Worm (Caenorhabditis elegans) whole organism, L1 larva: ENCODE measurements around the gene tag-250.
A peak's percentile ranks its signal among the peaks of the same experiment; 100 is the strongest.

Source experiments
- C16A3.4 ChIP-seq: fragments of 150-350 bp; optimal IDR thresholded peaks from 2 replicates; lab custom pipeline; 2014; ENCODE audit warnings: missing biosample characterization, missing genetic modification characterization
- F16B12.6 ChIP-seq: fragments of 150-350 bp; optimal IDR thresholded peaks from 2 replicates; lab custom pipeline; 2014; ENCODE audit warnings: missing biosample characterization, missing genetic modification characterization
- Y116A8C.19 ChIP-seq: sonication (generic microtip); optimal IDR thresholded peaks from 2 replicates; lab custom pipeline; 2016; ENCODE audit warnings: missing compliant biosample characterization, missing genetic modification characterization, borderline replicate concordance
- aly-2 ChIP-seq: fragments of 150-350 bp; optimal IDR thresholded peaks from 2 replicates; lab custom pipeline; 2014; ENCODE audit warnings: missing biosample characterization, missing genetic modification characterization
- ama-1 ChIP-seq: fragments of 150-350 bp; optimal IDR thresholded peaks from 2 replicates; lab custom pipeline; 2014
- ceh-63 ChIP-seq: fragments of 200-800 bp; sonication (Bioruptor generic); optimal IDR thresholded peaks from 2 replicates; lab custom pipeline; 2018; ENCODE audit warnings: mild to moderate bottlenecking, missing genetic modification characterization, missing compliant biosample characterization
- ceh-88 ChIP-seq: fragments of 200-800 bp; sonication (Bioruptor generic); IDR thresholded peaks from 2 replicates; pipeline ENCODE4 v1.3.6; 2022; ENCODE audit warnings: missing genetic modification characterization, missing compliant biosample characterization
- ces-1 ChIP-seq: fragments of 150-350 bp; optimal IDR thresholded peaks from 2 replicates; lab custom pipeline; 2014; ENCODE audit warnings: missing biosample characterization, missing genetic modification reagents, missing genetic modification characterization
- dpl-1 ChIP-seq, 3 experiments: fragments of 150-350 bp in 2 of 3; sonication (generic microtip) in 1 of 3; optimal IDR thresholded peaks; 2 replicates each; lab custom pipeline; 2014 to 2017; ENCODE audit warnings: missing biosample characterization in 3 of 3, missing genetic modification characterization in 3 of 3, missing genetic modification reagents in 3 of 3
- efl-1 ChIP-seq, 4 experiments: fragments of 150-350 bp; optimal IDR thresholded peaks in 3 of 4; peaks in 1 of 4; 1 replicate in 1 of 4; 2 replicates in 3 of 4; lab custom pipeline; 2014; ENCODE audit warnings: missing biosample characterization in 2 of 4, missing genetic modification characterization in 2 of 4, missing genetic modification reagents in 2 of 4
- egl-27 ChIP-seq, 2 experiments: fragments of 150-350 bp in 1 of 2; sonication (generic microtip); optimal IDR thresholded peaks; 3 replicates each; lab custom pipeline; 2017 to 2018; ENCODE audit warnings: missing biosample characterization in 2 of 2, missing genetic modification characterization in 2 of 2, missing genetic modification reagents in 2 of 2
- elt-3 ChIP-seq, 6 experiments: fragments of 150-350 bp in 1 of 6; sonication (generic microtip); optimal IDR thresholded peaks; 2 replicates each; lab custom pipeline; 2017 to 2018; ENCODE audit warnings: missing biosample characterization in 6 of 6, missing genetic modification characterization in 6 of 6, inconsistent platforms in 1 of 6
- ets-5 ChIP-seq: fragments of 200-800 bp; sonication (Bioruptor generic); IDR thresholded peaks from 2 replicates; pipeline ENCODE4 v1.3.6; 2022; ENCODE audit warnings: missing genetic modification characterization, missing compliant biosample characterization
- fkh-10 ChIP-seq: sonication (generic microtip); optimal IDR thresholded peaks from 2 replicates; lab custom pipeline; 2017; ENCODE audit warnings: missing biosample characterization, missing genetic modification reagents, missing genetic modification characterization
- grh-1 ChIP-seq: fragments of 200-800 bp; sonication (Bioruptor generic); IDR thresholded peaks from 2 replicates; pipeline ENCODE4 v1.3.6; 2022; ENCODE audit warnings: missing genetic modification reagents, missing genetic modification characterization, missing compliant biosample characterization
- isw-1 ChIP-seq: fragments of 200-800 bp; sonication (Bioruptor generic); IDR thresholded peaks from 2 replicates; pipeline ENCODE4 v1.3.6; 2022; ENCODE audit warnings: missing genetic modification characterization, missing compliant biosample characterization
- lin-13 ChIP-seq: fragments of 150-350 bp; optimal IDR thresholded peaks from 2 replicates; lab custom pipeline; 2014; ENCODE audit warnings: missing biosample characterization, missing genetic modification reagents, missing genetic modification characterization
- lsy-2 ChIP-seq, 2 experiments: fragments of 150-350 bp; optimal IDR thresholded peaks; 2 replicates each; lab custom pipeline; 2014; ENCODE audit warnings: missing biosample characterization in 2 of 2, missing genetic modification characterization in 2 of 2
- mef-2 ChIP-seq: fragments of 150-350 bp; optimal IDR thresholded peaks from 2 replicates; lab custom pipeline; 2014; ENCODE audit warnings: missing biosample characterization, missing genetic modification characterization
- mep-1 ChIP-seq: fragments of 150-350 bp; optimal IDR thresholded peaks from 2 replicates; lab custom pipeline; 2014; ENCODE audit warnings: missing biosample characterization, missing genetic modification characterization
- nhr-11 ChIP-seq: fragments of 150-350 bp; optimal IDR thresholded peaks from 2 replicates; lab custom pipeline; 2014; ENCODE audit warnings: missing biosample characterization, missing genetic modification characterization
- nhr-12 ChIP-seq: sonication (generic microtip); optimal IDR thresholded peaks from 2 replicates; lab custom pipeline; 2017; ENCODE audit warnings: missing biosample characterization, missing genetic modification characterization
- nhr-19 ChIP-seq: fragments of 200-800 bp; sonication (Bioruptor generic); conservative IDR thresholded peaks from 2 replicates; pipeline ENCODE4 v1.3.6; 2022; ENCODE audit warnings: missing genetic modification characterization, missing compliant biosample characterization
- nhr-20 ChIP-seq: sonication (generic microtip); optimal IDR thresholded peaks from 2 replicates; lab custom pipeline; 2016; ENCODE audit warnings: mild to moderate bottlenecking, missing genetic modification characterization, missing compliant biosample characterization
- nhr-237 ChIP-seq: fragments of 150-350 bp; optimal IDR thresholded peaks from 2 replicates; lab custom pipeline; 2014; ENCODE audit warnings: missing biosample characterization, missing genetic modification characterization
- nhr-47 ChIP-seq: sonication (generic microtip); optimal IDR thresholded peaks from 2 replicates; lab custom pipeline; 2016; ENCODE audit warnings: mild to moderate bottlenecking, missing genetic modification characterization, moderate library complexity, missing compliant biosample characterization
- nhr-71 ChIP-seq: sonication (generic microtip); optimal IDR thresholded peaks from 2 replicates; lab custom pipeline; 2016; ENCODE audit warnings: mild to moderate bottlenecking, missing genetic modification characterization, moderate library complexity, missing compliant biosample characterization
- nhr-76 ChIP-seq: sonication (generic microtip); optimal IDR thresholded peaks from 2 replicates; lab custom pipeline; 2017; ENCODE audit warnings: missing biosample characterization, missing genetic modification characterization
- nhr-84 ChIP-seq: sonication (generic microtip); optimal IDR thresholded peaks from 2 replicates; lab custom pipeline; 2017; ENCODE audit warnings: missing biosample characterization, missing genetic modification characterization
- nhr-90 ChIP-seq: sonication (generic microtip); optimal IDR thresholded peaks from 2 replicates; lab custom pipeline; 2016; ENCODE audit warnings: mild to moderate bottlenecking, missing genetic modification characterization, missing compliant biosample characterization; ENCODE audit not compliant: poor library complexity
- pax-3 ChIP-seq: fragments of 200-800 bp; sonication (Bioruptor generic); optimal IDR thresholded peaks from 2 replicates; lab custom pipeline; 2018; ENCODE audit warnings: mild to moderate bottlenecking, missing genetic modification characterization, moderate library complexity, missing compliant biosample characterization
- pqm-1 ChIP-seq: sonication (generic microtip); optimal IDR thresholded peaks from 3 replicates; lab custom pipeline; 2017; ENCODE audit warnings: missing biosample characterization, missing genetic modification characterization
- rnt-1 ChIP-seq: sonication (generic microtip); optimal IDR thresholded peaks from 2 replicates; lab custom pipeline; 2016; ENCODE audit warnings: mild to moderate bottlenecking, missing genetic modification characterization, moderate library complexity, missing compliant biosample characterization
- skn-1 ChIP-seq: fragments of 150-350 bp; optimal IDR thresholded peaks from 2 replicates; lab custom pipeline; 2014; ENCODE audit warnings: missing biosample characterization, missing genetic modification characterization
- snpc-4 ChIP-seq: fragments of 150-350 bp; optimal IDR thresholded peaks from 2 replicates; lab custom pipeline; 2014; ENCODE audit warnings: missing biosample characterization, missing genetic modification characterization
- swsn-7 ChIP-seq: sonication (generic microtip); optimal IDR thresholded peaks from 2 replicates; lab custom pipeline; 2016; ENCODE audit warnings: missing genetic modification characterization, missing compliant biosample characterization
- tbx-2 ChIP-seq: sonication (generic microtip); optimal IDR thresholded peaks from 2 replicates; lab custom pipeline; 2016; ENCODE audit warnings: missing genetic modification characterization, missing compliant biosample characterization
- unc-130 ChIP-seq: fragments of 150-350 bp; optimal IDR thresholded peaks from 2 replicates; lab custom pipeline; 2017; ENCODE audit warnings: missing biosample characterization, missing genetic modification characterization, inconsistent platforms
- unc-30 ChIP-seq: sonication (generic microtip); optimal IDR thresholded peaks from 2 replicates; lab custom pipeline; 2017; ENCODE audit warnings: missing biosample characterization, missing genetic modification characterization
- unc-62 ChIP-seq: fragments of 150-350 bp; optimal IDR thresholded peaks from 2 replicates; lab custom pipeline; 2014; ENCODE audit warnings: missing biosample characterization, missing genetic modification reagents, missing genetic modification characterization
- unc-86 ChIP-seq: sonication (generic microtip); optimal IDR thresholded peaks from 2 replicates; lab custom pipeline; 2016; ENCODE audit warnings: missing genetic modification characterization, missing compliant biosample characterization
- vab-15 ChIP-seq: sonication (generic microtip); optimal IDR thresholded peaks from 2 replicates; lab custom pipeline; 2017; ENCODE audit warnings: missing genotype, mild to moderate bottlenecking, missing genetic modification characterization, missing compliant biosample characterization
- xbp-1 ChIP-seq: sonication (generic microtip); optimal IDR thresholded peaks from 2 replicates; lab custom pipeline; 2016; ENCODE audit warnings: missing genetic modification characterization, missing compliant biosample characterization
- zag-1 ChIP-seq: fragments of 150-350 bp; optimal IDR thresholded peaks from 2 replicates; lab custom pipeline; 2014; ENCODE audit warnings: missing biosample characterization, missing genetic modification characterization
- ztf-4 ChIP-seq: fragments of 150-350 bp; optimal IDR thresholded peaks from 2 replicates; lab custom pipeline; 2014; ENCODE audit warnings: missing biosample characterization, missing genetic modification characterization

tag-250 gene

ce11 chrIII:7919823-7920222 lies 4.9 kb downstream of the tag-250 start, which contains the start of gene C29E4.14:
Gene C29E4.14 (plus strand): TSS chrIII:7920123.
- TF ChIP-seq nhr-11 (no peak), nhr-20 (tag; lab: Kevin White, UChicago) (no peak), nhr-12 (tag; lab: Kevin White, UChicago) (no peak), lsy-2 (tag; optimal IDR thresholded peaks at IDR 0.05; lab: Kevin White, UChicago) (no peak), ets-5 (GFP tag; lab: Robert Waterston, UW) (no peak), nhr-47 (tag; lab: Kevin White, UChicago) (no peak), ceh-88 (no peak), mep-1 (tag; lab: Kevin White, UChicago) (no peak), lin-13 (GFP tag; lab: Kevin White, UChicago) (no peak), grh-1 (GFP tag; lab: Robert Waterston, UW) (no peak), nhr-237 (tag; lab: Kevin White, UChicago) (no peak), F16B12.6 (tag; lab: Kevin White, UChicago) (no peak), ceh-63 (GFP tag; lab: Kevin White, UChicago) (no peak), efl-1 (optimal IDR thresholded peaks at IDR 0.05; lab: Kevin White, UChicago) (no peak), efl-1 (GFP tag; optimal IDR thresholded peaks at IDR 0.05 in 1 of 2; lab: Kevin White, UChicago) (no peak), tbx-2 (tag; lab: Kevin White, UChicago) (no peak), zag-1 (tag; lab: Kevin White, UChicago) (no peak)
- TF ChIP-seq, all 84 proteins: peak for 0

- TF ChIP-seq nhr-90 (tag; lab: Kevin White, UChicago) (no peak), pqm-1 (tag; lab: Kevin White, UChicago) (no peak), nhr-19 (GFP tag; lab: Robert Waterston, UW) (no peak), isw-1 (GFP tag; lab: Robert Waterston, UW) (no peak), unc-86 (tag; lab: Kevin White, UChicago) (no peak), xbp-1 (tag; lab: Kevin White, UChicago) (no peak), ceh-63 (GFP tag; lab: Kevin White, UChicago) (no peak), nhr-237 (tag; lab: Kevin White, UChicago) (no peak), ama-1 (lab: Kevin White, UChicago) (no peak), dpl-1 (GFP tag; optimal IDR thresholded peaks at IDR 0.05; lab: Kevin White, UChicago) (no peak), fkh-10 (GFP tag; lab: Kevin White, UChicago) (no peak), Y116A8C.19 (tag; lab: Kevin White, UChicago) (no peak), C16A3.4 (tag; lab: Kevin White, UChicago) (no peak), swsn-7 (tag; lab: Kevin White, UChicago) (no peak), ces-1 (GFP tag; lab: Kevin White, UChicago) (no peak), mef-2 (no peak)
Measured at ce11 chrIII:7917667-7918066, 7.1 kb downstream of the tag-250 start, which contains the start of gene gly-3. Gene gly-3 (minus strand): TSS chrIII:7917767.

ce11 chrIII:7913488-7913887 lies 11.2 kb downstream of the tag-250 start, which contains the start of gene ZK688.12:
Gene ZK688.12 (minus strand): TSS chrIII:7913588.
- TF ChIP-seq pax-3 (tag; lab: Kevin White, UChicago) (no peak), nhr-90 (tag; lab: Kevin White, UChicago) (no peak), nhr-76 (tag; lab: Kevin White, UChicago) (no peak), F16B12.6 (tag; lab: Kevin White, UChicago) (no peak), pqm-1 (tag; lab: Kevin White, UChicago) (no peak), mep-1 (tag; lab: Kevin White, UChicago) (no peak), elt-3 (tag; optimal IDR thresholded peaks at IDR 0.05; lab: Kevin White, UChicago) (no peak), aly-2 (tag; lab: Kevin White, UChicago) (no peak), grh-1 (GFP tag; lab: Robert Waterston, UW) (no peak), snpc-4 (tag; lab: Kevin White, UChicago) (no peak), skn-1 (tag; lab: Kevin White, UChicago) (no peak)

- TF ChIP-seq pax-3 (tag; lab: Kevin White, UChicago) (no peak), rnt-1 (tag; lab: Kevin White, UChicago) (no peak), unc-62 (GFP tag; lab: Kevin White, UChicago) (no peak), mef-2 (no peak), fkh-10 (GFP tag; lab: Kevin White, UChicago) (no peak), ztf-4 (no peak), snpc-4 (tag; lab: Kevin White, UChicago) (no peak), isw-1 (GFP tag; lab: Robert Waterston, UW) (no peak), unc-130 (tag; lab: Kevin White, UChicago) (no peak), elt-3 (tag; optimal IDR thresholded peaks at IDR 0.05; lab: Kevin White, UChicago) (peak in 1 of 6 experiments; percentile 63), lin-13 (GFP tag; lab: Kevin White, UChicago) (no peak), unc-30 (tag; lab: Kevin White, UChicago) (no peak), nhr-12 (tag; lab: Kevin White, UChicago) (no peak), grh-1 (GFP tag; lab: Robert Waterston, UW) (no peak), ets-5 (GFP tag; lab: Robert Waterston, UW) (no peak), egl-27 (tag; optimal IDR thresholded peaks at IDR 0.05; lab: Kevin White, UChicago) (no peak), nhr-71 (tag; lab: Kevin White, UChicago) (no peak), vab-15 (tag; lab: Kevin White, UChicago) (no peak), nhr-47 (tag; lab: Kevin White, UChicago) (no peak), nhr-84 (tag; lab: Kevin White, UChicago) (no peak)
Measured at ce11 chrIII:7911621-7912020, 13.1 kb downstream of the tag-250 start, which contains the start of gene ZK688.7. Gene ZK688.7 (minus strand): TSS chrIII:7911634.
